Worm (Caenorhabditis elegans): ENCODE results near the gene srv-6.

Gene srv-6

DNA sequence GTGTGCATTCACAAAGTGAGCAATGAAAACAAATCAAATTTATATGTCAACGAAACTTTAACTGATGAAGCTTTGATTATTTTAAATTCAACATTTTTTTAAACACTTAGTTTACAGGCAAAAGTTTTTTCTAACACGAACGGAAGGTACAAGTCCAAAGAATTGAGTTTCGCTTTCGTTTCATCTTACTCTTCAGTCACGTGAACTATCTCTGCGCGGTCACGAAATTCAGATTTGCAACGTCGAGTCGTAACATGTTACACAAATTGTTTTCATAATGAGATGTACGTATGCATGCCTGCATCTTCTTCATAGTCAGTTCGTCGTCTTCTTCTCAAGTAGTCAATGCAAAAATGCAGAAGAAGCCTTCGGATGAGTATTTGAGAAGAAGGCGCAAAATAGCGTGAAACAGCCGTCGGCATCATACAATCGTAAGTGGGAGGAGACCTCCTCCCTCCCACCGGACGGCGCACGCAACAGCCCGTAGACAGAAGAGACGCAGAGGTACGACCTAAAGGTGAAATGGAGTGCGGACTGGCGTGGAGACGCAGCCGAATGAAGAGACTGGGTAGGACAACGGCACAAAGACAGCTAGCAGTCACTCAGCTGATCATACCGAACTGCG, 8.5 kb downstream of the srv-6 start, which contains the start of gene coel-1 (continued):
- TF ChIP-seq hmg-1.2 (GFP tag; IDR thresholded peaks at IDR 0.05), result peak; percentile 64; the same call in 1 of the 2 replicates
- no peak for TF ChIP-seq sptf-2 (GFP tag; optimal IDR thresholded peaks at IDR 0.05)
- TF ChIP-seq ztf-28 (GFP tag; IDR thresholded peaks at IDR 0.05), result no peak
- TF ChIP-seq cebp-2 (GFP tag; IDR thresholded peaks at IDR 0.05), result no peak
- no peak for TF ChIP-seq sdz-38 (tag; optimal IDR thresholded peaks at IDR 0.05)
- peak; percentile 52 for TF ChIP-seq nhr-80 (tag; optimal IDR thresholded peaks at IDR 0.05)
- TF ChIP-seq nhr-120 (GFP tag; IDR thresholded peaks at IDR 0.05), result no peak
- TF ChIP-seq attf-5 (GFP tag; optimal IDR thresholded peaks at IDR 0.05), result peak; percentile 16
- peak; percentile 77 for TF ChIP-seq egrh-3 (GFP tag; IDR thresholded peaks at IDR 0.05)
- no peak for TF ChIP-seq F10E7.11 (tag; optimal IDR thresholded peaks at IDR 0.05)
- TF ChIP-seq ztf-6 (GFP tag; IDR thresholded peaks at IDR 0.05), result no peak
- TF ChIP-seq bed-2 (GFP tag; IDR thresholded peaks at IDR 0.05), result 0 out of 2 replicates have a peak, but pooled peaks have one; percentile 26
- TF ChIP-seq efl-1 (GFP tag; optimal IDR thresholded peaks at IDR 0.05), result no peak
- TF ChIP-seq egl-18 (GFP tag; IDR thresholded peaks at IDR 0.05), result no peak
- no peak for TF ChIP-seq hrde-1 (tag; optimal IDR thresholded peaks at IDR 0.05; ENCODE audit: borderline replicate concordance)
- TF ChIP-seq unc-62 (GFP tag; optimal IDR thresholded peaks at IDR 0.05), result no peak
- TF ChIP-seq egl-44 (GFP tag; IDR thresholded peaks at IDR 0.05), result no peak
- no peak for TF ChIP-seq pbrm-1 (GFP tag; IDR thresholded peaks at IDR 0.05)
- TF ChIP-seq mel-28 (tag; optimal IDR thresholded peaks at IDR 0.05; ENCODE audit: borderline replicate concordance), result no peak
- no peak for TF ChIP-seq hsf-1 (GFP tag; IDR thresholded peaks at IDR 0.05)
- no peak for TF ChIP-seq madf-10 (tag; optimal IDR thresholded peaks at IDR 0.05)
- TF ChIP-seq lsl-1 (GFP tag; optimal IDR thresholded peaks at IDR 0.05), result no peak
- no peak for TF ChIP-seq akir-1 (GFP tag; optimal IDR thresholded peaks at IDR 0.05)
- no peak for TF ChIP-seq nfya-1 (tag; optimal IDR thresholded peaks at IDR 0.05; ENCODE audit: borderline replicate concordance, insufficient read depth)
- no peak for TF ChIP-seq ztf-3 (GFP tag; optimal IDR thresholded peaks at IDR 0.05)
- TF ChIP-seq C06A6.2 (GFP tag; conservative IDR thresholded peaks at IDR 0.05), result no peak
- no peak for TF ChIP-seq Y79H2A.3 (GFP tag; conservative IDR thresholded peaks at IDR 0.05)
- TF ChIP-seq mxl-1 (tag; optimal IDR thresholded peaks at IDR 0.05), result no peak
- no peak for TF ChIP-seq F55B11.4 (tag; optimal IDR thresholded peaks at IDR 0.05; ENCODE audit: borderline replicate concordance, insufficient read depth)
- no peak for TF ChIP-seq lir-1 (GFP tag; conservative IDR thresholded peaks at IDR 0.05)
- TF ChIP-seq pha-4 (tag; optimal IDR thresholded peaks at IDR 0.05), result no peak
- no peak for TF ChIP-seq rcor-1 (GFP tag; IDR thresholded peaks at IDR 0.05)
- no peak for TF ChIP-seq mcd-1 (GFP tag; IDR thresholded peaks at IDR 0.05)
- TF ChIP-seq F37B4.10 (GFP tag; IDR thresholded peaks at IDR 0.05), result no peak
- no peak for TF ChIP-seq Y56A3A.18 (GFP tag; IDR thresholded peaks at IDR 0.05)
- TF ChIP-seq rec-8 (tag; optimal IDR thresholded peaks at IDR 0.05), result no peak
- no peak for TF ChIP-seq somi-1 (GFP tag; optimal IDR thresholded peaks at IDR 0.05)
- no peak for TF ChIP-seq gei-17 (GFP tag; optimal IDR thresholded peaks at IDR 0.05)
- no peak for TF ChIP-seq chd-7 (tag; optimal IDR thresholded peaks at IDR 0.05)
- no peak for TF ChIP-seq nfya-2 (GFP tag; IDR thresholded peaks at IDR 0.05)
- TF ChIP-seq F33H1.4 (GFP tag; IDR thresholded peaks at IDR 0.05), result no peak
- no peak for TF ChIP-seq zim-3 (tag; optimal IDR thresholded peaks at IDR 0.05)
- no peak for TF ChIP-seq nhr-179 (tag; optimal IDR thresholded peaks at IDR 0.05)
- TF ChIP-seq madf-6 (GFP tag; IDR thresholded peaks at IDR 0.05), result no peak
- no peak for TF ChIP-seq ets-4 (GFP tag; optimal IDR thresholded peaks at IDR 0.05)
- TF ChIP-seq ztf-25 (GFP tag; IDR thresholded peaks at IDR 0.05), result no peak
- TF ChIP-seq bed-1 (GFP tag; IDR thresholded peaks at IDR 0.05), result no peak
- no peak for TF ChIP-seq ceh-91 (GFP tag; IDR thresholded peaks at IDR 0.05)
- TF ChIP-seq fkh-3 (tag; optimal IDR thresholded peaks at IDR 0.05), result no peak
